Fruit fly (Drosophila melanogaster): Measurements from ENCODE around the gene Cpr76Bd.
A peak's percentile ranks its signal among the peaks of the same experiment; 100 is the strongest.

Cpr76Bd gene

DNA sequence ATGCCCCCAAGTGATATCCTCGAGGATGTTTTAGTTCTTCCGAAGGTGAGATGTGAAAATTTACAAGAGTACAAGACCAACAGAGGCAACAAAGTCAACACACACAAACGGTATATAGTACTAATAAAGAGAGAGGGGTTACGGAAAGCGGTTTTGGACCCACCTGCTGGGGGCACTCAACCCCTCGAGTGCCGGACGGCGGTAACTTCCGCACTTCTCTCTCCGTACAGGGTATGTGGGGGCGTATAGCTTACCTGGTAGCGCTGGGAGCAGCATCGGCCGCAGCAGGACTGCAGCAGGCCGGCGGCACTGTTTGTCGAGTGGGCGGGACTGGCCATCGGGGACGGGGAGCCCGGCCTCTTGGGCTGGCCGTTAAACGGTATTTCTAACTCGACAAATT lies 36.9 kb downstream of the Cpr76Bd start:
- TF ChIP-seq Bgb (GFP tag; IDR thresholded peaks at IDR 0.05; ENCODE audit: partially characterized antibody) = 0 out of 2 replicates have a peak, but pooled peaks have one; percentile 2
- peak; percentile 50 for TF ChIP-seq Med (GFP tag)
- 0 out of 3 replicates have a peak, but pooled peaks have one; percentile 17 for TF ChIP-seq CG11093 (GFP tag; IDR thresholded peaks at IDR 0.05)
- peak; percentile 73 for TF ChIP-seq sens (GFP tag)
- TF ChIP-seq chinmo (GFP tag; IDR thresholded peaks at IDR 0.05; ENCODE audit: partially characterized antibody) = 0 out of 4 replicates have a peak, but pooled peaks have one; percentile 17
- peak; percentile 57 for TF ChIP-seq Ets65A (GFP tag)
- TF ChIP-seq CG1832 (GFP tag; optimal IDR thresholded peaks at IDR 0.05) = no peak
- no peak for TF ChIP-seq dpn (GFP tag; optimal IDR thresholded peaks at IDR 0.05)

DNA sequence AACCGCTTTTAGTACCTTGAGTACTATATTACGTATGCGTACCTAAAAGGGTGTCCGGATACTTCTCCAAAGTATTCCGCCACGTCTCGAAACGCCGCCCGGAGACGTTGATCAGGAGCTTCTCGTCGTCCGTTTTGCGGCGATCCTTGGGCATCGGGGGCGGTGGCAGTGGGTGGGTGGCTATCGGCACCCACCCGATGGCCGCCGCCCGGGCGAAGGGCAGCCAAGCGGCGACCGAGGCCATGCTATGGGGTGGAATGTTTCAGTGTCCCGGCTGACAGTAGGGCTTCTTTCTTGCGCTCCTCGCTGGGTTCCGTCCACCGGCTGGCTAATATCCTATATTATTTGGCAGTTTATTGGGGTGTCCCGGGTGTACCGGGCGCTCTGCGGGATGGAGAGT lies 41.9 kb downstream of the Cpr76Bd start:
- TF ChIP-seq Hr39 (optimal IDR thresholded peaks at IDR 0.05) (peak; percentile 54), Med (GFP tag) (peak; percentile 14), Optix (GFP tag; IDR thresholded peaks at IDR 0.05) (no peak), CG11093 (GFP tag; IDR thresholded peaks at IDR 0.05) (0 out of 3 replicates have a peak, but pooled peaks have one; percentile 18)

DNA sequence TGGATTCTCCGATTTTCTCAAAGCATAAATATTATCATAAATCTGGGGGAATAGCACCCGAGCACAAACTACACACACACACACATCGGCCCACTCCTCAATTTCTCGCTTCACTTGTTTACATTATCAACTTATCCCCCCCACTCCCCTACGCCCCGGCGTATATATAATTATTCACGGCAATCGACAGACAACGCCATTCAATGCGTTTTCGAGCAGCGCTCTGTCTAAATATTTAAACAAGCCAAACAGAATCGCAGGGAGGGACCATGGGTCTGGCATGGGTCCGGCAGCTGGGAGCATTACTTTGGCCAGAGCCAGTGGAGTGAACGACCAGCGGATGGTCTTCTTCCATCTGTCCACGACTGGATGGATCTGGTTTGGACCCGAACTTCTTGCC lies 43.1 kb downstream of the Cpr76Bd start:
- TF ChIP-seq zfh2 (GFP tag; optimal IDR thresholded peaks at IDR 0.05) (no peak), MESR4 (GFP tag; optimal IDR thresholded peaks at IDR 0.05) (no peak), tgo (GFP tag; IDR thresholded peaks at IDR 0.05) (no peak; the same call in 2 of the 3 replicates), Blimp-1 (GFP tag; optimal IDR thresholded peaks at IDR 0.05) (peak; percentile 39), CG34376 (GFP tag; optimal IDR thresholded peaks at IDR 0.05) (no peak), HmgD (GFP tag; optimal IDR thresholded peaks at IDR 0.05) (no peak), CG12104 (GFP tag; optimal IDR thresholded peaks at IDR 0.05) (no peak), dpn (GFP tag; optimal IDR thresholded peaks at IDR 0.05) (peak in 1 of 2 experiments; percentile 5), bcd (GFP tag; optimal IDR thresholded peaks at IDR 0.05) (peak; percentile 16), CG4820 (GFP tag; optimal IDR thresholded peaks at IDR 0.05) (no peak), CG9797 (GFP tag; optimal IDR thresholded peaks at IDR 0.05) (no peak), CG11695 (GFP tag; IDR thresholded peaks at IDR 0.05) (0 out of 3 replicates have a peak, but pooled peaks have one; percentile 38), Awh (GFP tag; IDR thresholded peaks at IDR 0.05) (0 out of 2 replicates have a peak, but pooled peaks have one; percentile 40), luna (GFP tag; optimal IDR thresholded peaks at IDR 0.05) (no peak), CG11085 (GFP tag; IDR thresholded peaks at IDR 0.05) (no peak), insv (GFP tag; optimal IDR thresholded peaks at IDR 0.05) (no peak), Dref (GFP tag; IDR thresholded peaks at IDR 0.05) (no peak), CG6813 (GFP tag; optimal IDR thresholded peaks at IDR 0.05) (peak; percentile 62), Elba2 (GFP tag; optimal IDR thresholded peaks at IDR 0.05) (no peak), ac (GFP tag; optimal IDR thresholded peaks at IDR 0.05) (peak; percentile 12), MBD-R2 (GFP tag; IDR thresholded peaks at IDR 0.05) (no peak), Dfd (GFP tag; optimal IDR thresholded peaks at IDR 0.05) (no peak), ind (GFP tag; optimal IDR thresholded peaks at IDR 0.05) (no peak), Taf1 (GFP tag; IDR thresholded peaks at IDR 0.05) (no peak), CG8388 (GFP tag; optimal IDR thresholded peaks at IDR 0.05) (peak; percentile 12), CG15479 (GFP tag; optimal IDR thresholded peaks at IDR 0.05) (no peak), mirr (GFP tag; optimal IDR thresholded peaks at IDR 0.05) (no peak), CG7963 (GFP tag; IDR thresholded peaks at IDR 0.05; ENCODE audit: partially characterized antibody) (no peak), CG7928 (GFP tag; optimal IDR thresholded peaks at IDR 0.05) (no peak), CG30431 (GFP tag; optimal IDR thresholded peaks at IDR 0.05) (no peak), pum (GFP tag; optimal IDR thresholded peaks at IDR 0.05) (no peak), gcm (GFP tag; optimal IDR thresholded peaks at IDR 0.05) (peak; percentile 48), sc (optimal IDR thresholded peaks at IDR 0.05) (no peak), sc (GFP tag; optimal IDR thresholded peaks at IDR 0.05) (peak; percentile 12), PHDP (tag; optimal IDR thresholded peaks at IDR 0.05) (peak; percentile 55), CG18764 (GFP tag; optimal IDR thresholded peaks at IDR 0.05) (no peak), CG7372 (GFP tag; IDR thresholded peaks at IDR 0.05) (no peak), CG9932 (GFP tag; IDR thresholded peaks at IDR 0.05) (no peak), pita (GFP tag; optimal IDR thresholded peaks at IDR 0.05) (no peak), schlank (tag; optimal IDR thresholded peaks at IDR 0.05) (no peak)
